Worm (Caenorhabditis elegans): ENCODE measurements around the gene D1086.7.

DNA sequence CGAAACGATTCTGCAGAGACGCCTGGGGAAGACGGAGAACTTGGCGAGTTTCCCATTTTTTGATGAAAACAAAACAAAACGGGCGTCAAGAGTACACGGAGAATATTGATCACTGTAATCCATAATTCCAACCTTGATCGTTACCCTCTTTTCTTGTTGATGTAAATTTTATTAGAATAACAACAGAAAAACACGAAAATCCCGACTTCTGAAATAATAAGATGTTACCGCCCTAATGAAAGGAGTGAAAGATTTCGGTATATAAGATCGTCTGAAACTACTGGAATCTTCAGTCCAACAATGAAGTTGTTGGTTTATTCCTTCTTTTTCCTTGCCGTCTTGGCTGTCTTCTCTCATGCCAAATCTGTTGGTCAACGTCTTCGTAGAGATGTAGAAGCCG is 19.9 kb downstream of the D1086.7 start, which contains the start of gene D1086.9:
- TF ChIP-seq unc-62 (GFP tag; optimal IDR thresholded peaks at IDR 0.05 in 1 of 2) = no peak
- no peak for TF ChIP-seq unc-62 (tag; optimal IDR thresholded peaks at IDR 0.05)
- no peak for TF ChIP-seq jun-1 (tag; optimal IDR thresholded peaks at IDR 0.05)
- TF ChIP-seq unc-130 (GFP tag; optimal IDR thresholded peaks at IDR 0.05) = no peak
- TF ChIP-seq nhr-77 (tag; optimal IDR thresholded peaks at IDR 0.05) = no peak
